Fruit fly (Drosophila melanogaster): ENCODE measurements around the gene Cubn2.

Cubn2 gene

dm6 chr3L:11814655-11815054 lies at the start of gene Cubn2:
TSS of gene Cubn2 (minus strand) at chr3L:11814755.
- TF ChIP-seq ovo (GFP tag; optimal IDR thresholded peaks at IDR 0.05) = no peak
- TF ChIP-seq CG33017 (tag; optimal IDR thresholded peaks at IDR 0.05) = no peak
- TF ChIP-seq kay (GFP tag; ENCODE audit: borderline replicate concordance) = no peak
- TF ChIP-seq pad (GFP tag; optimal IDR thresholded peaks at IDR 0.05) = no peak

dm6 chr3L:11863587-11863986 lies 49.0 kb upstream of the Cubn2 start:
- TF ChIP-seq CG12768 (GFP tag; optimal IDR thresholded peaks at IDR 0.05) (no peak), ovo (GFP tag; optimal IDR thresholded peaks at IDR 0.05) (no peak), Hr96 (GFP tag; optimal IDR thresholded peaks at IDR 0.05) (no peak), CG5204 (GFP tag; optimal IDR thresholded peaks at IDR 0.05) (no peak), Clk (GFP tag; optimal IDR thresholded peaks at IDR 0.05) (no peak), tj (GFP tag; optimal IDR thresholded peaks at IDR 0.05) (no peak), CG11617 (GFP tag; optimal IDR thresholded peaks at IDR 0.05) (no peak), CG33017 (tag; optimal IDR thresholded peaks at IDR 0.05) (no peak)

- TF ChIP-seq Crg-1 (GFP tag; optimal IDR thresholded peaks at IDR 0.05) (no peak), CG7101 (tag; optimal IDR thresholded peaks at IDR 0.05) (no peak), CG33017 (tag; optimal IDR thresholded peaks at IDR 0.05) (no peak), Mnt (GFP tag; optimal IDR thresholded peaks at IDR 0.05) (no peak), ovo (GFP tag; optimal IDR thresholded peaks at IDR 0.05) (no peak), bab1 (GFP tag; optimal IDR thresholded peaks at IDR 0.05) (no peak), CG1620 (GFP tag; optimal IDR thresholded peaks at IDR 0.05) (no peak), Hr96 (GFP tag; optimal IDR thresholded peaks at IDR 0.05) (no peak), CG12768 (GFP tag; optimal IDR thresholded peaks at IDR 0.05) (no peak), tj (GFP tag; optimal IDR thresholded peaks at IDR 0.05) (no peak), CG14711 (tag; optimal IDR thresholded peaks at IDR 0.05) (no peak), CG7045 (GFP tag; optimal IDR thresholded peaks at IDR 0.05) (no peak), toe (GFP tag; optimal IDR thresholded peaks at IDR 0.05) (no peak)
These were observed 47.7 kb upstream of the Cubn2 start for dm6 chr3L:11862266-11862665.

- TF ChIP-seq Crg-1 (GFP tag; optimal IDR thresholded peaks at IDR 0.05) (no peak), Mnt (GFP tag; optimal IDR thresholded peaks at IDR 0.05) (no peak), Hr96 (GFP tag; optimal IDR thresholded peaks at IDR 0.05) (no peak), CG1620 (GFP tag; optimal IDR thresholded peaks at IDR 0.05) (no peak), CG12768 (GFP tag; optimal IDR thresholded peaks at IDR 0.05) (no peak)
These were observed 44.2 kb upstream of the Cubn2 start for dm6 chr3L:11858745-11859144.

dm6 chr3L:11852924-11853323 lies 38.4 kb upstream of the Cubn2 start:
- TF ChIP-seq CG7045 (GFP tag; optimal IDR thresholded peaks at IDR 0.05) (no peak), Hr96 (GFP tag; optimal IDR thresholded peaks at IDR 0.05) (no peak), toe (GFP tag; optimal IDR thresholded peaks at IDR 0.05) (no peak), bab1 (GFP tag; optimal IDR thresholded peaks at IDR 0.05) (no peak), CG11617 (GFP tag; optimal IDR thresholded peaks at IDR 0.05) (no peak), pad (GFP tag; optimal IDR thresholded peaks at IDR 0.05) (no peak), CG7101 (tag; optimal IDR thresholded peaks at IDR 0.05) (no peak), Mnt (GFP tag; optimal IDR thresholded peaks at IDR 0.05) (no peak), CG33017 (tag; optimal IDR thresholded peaks at IDR 0.05) (no peak), CG14711 (tag; optimal IDR thresholded peaks at IDR 0.05) (no peak), ovo (GFP tag; optimal IDR thresholded peaks at IDR 0.05) (no peak), tj (GFP tag; optimal IDR thresholded peaks at IDR 0.05) (no peak), CG5204 (GFP tag; optimal IDR thresholded peaks at IDR 0.05) (no peak)

- TF ChIP-seq kay (GFP tag; ENCODE audit: borderline replicate concordance) (peak; percentile 12), CG12768 (GFP tag; optimal IDR thresholded peaks at IDR 0.05) (no peak)
These were observed 33.1 kb upstream of the Cubn2 start, which contains the start of gene CG12521 for dm6 chr3L:11847703-11848102. TSS of gene CG12521 (minus strand) at chr3L:11847803.

dm6 chr3L:11836575-11837077 lies 22.1 kb upstream of the Cubn2 start, which contains the start of gene CG43064:
TSS of gene CG43064 (minus strand) at chr3L:11836721.
- no peak for TF ChIP-seq Crg-1 (GFP tag; optimal IDR thresholded peaks at IDR 0.05)
- no peak for TF ChIP-seq CG7045 (GFP tag; optimal IDR thresholded peaks at IDR 0.05)
- TF ChIP-seq Mnt (GFP tag; optimal IDR thresholded peaks at IDR 0.05) = no peak
- no peak for TF ChIP-seq ovo (GFP tag; optimal IDR thresholded peaks at IDR 0.05)
- TF ChIP-seq CG7101 (tag; optimal IDR thresholded peaks at IDR 0.05) = no peak
- TF ChIP-seq CG33017 (tag; optimal IDR thresholded peaks at IDR 0.05) = no peak
- TF ChIP-seq bab1 (GFP tag; optimal IDR thresholded peaks at IDR 0.05) = no peak
- TF ChIP-seq toe (GFP tag; optimal IDR thresholded peaks at IDR 0.05) = no peak
- TF ChIP-seq Hr96 (GFP tag; optimal IDR thresholded peaks at IDR 0.05) = no peak
- TF ChIP-seq CG12768 (GFP tag; optimal IDR thresholded peaks at IDR 0.05) = no peak
- TF ChIP-seq CG1620 (GFP tag; optimal IDR thresholded peaks at IDR 0.05) = no peak
- TF ChIP-seq CG5204 (GFP tag; optimal IDR thresholded peaks at IDR 0.05) = no peak
- TF ChIP-seq CG14711 (tag; optimal IDR thresholded peaks at IDR 0.05) = no peak
- no peak for TF ChIP-seq pad (GFP tag; optimal IDR thresholded peaks at IDR 0.05)
- TF ChIP-seq kay (GFP tag; ENCODE audit: borderline replicate concordance) = no peak
- no peak for TF ChIP-seq Clk (GFP tag; optimal IDR thresholded peaks at IDR 0.05)
- no peak for TF ChIP-seq cnc (optimal IDR thresholded peaks at IDR 0.05)
- no peak for TF ChIP-seq CG11617 (GFP tag; optimal IDR thresholded peaks at IDR 0.05)

dm6 chr3L:11833296-11833717 lies 18.8 kb upstream of the Cubn2 start, which contains the start of gene CycA:
TSS of gene CycA (minus strand) at chr3L:11833578.
- peak; percentile 31 for TF ChIP-seq bab1 (GFP tag; optimal IDR thresholded peaks at IDR 0.05)
- TF ChIP-seq Clk (GFP tag; optimal IDR thresholded peaks at IDR 0.05) = no peak
